Worm (Caenorhabditis elegans) whole organism, late embryonic: Measurements from ENCODE around the gene egas-2.
A peak's percentile ranks its signal among the peaks of the same experiment; 100 is the strongest.

Source experiments
- K02D7.2 ChIP-seq: sonication (generic microtip); optimal IDR thresholded peaks from 2 replicates; lab custom pipeline; 2017; ENCODE audit warnings: mild to moderate bottlenecking, missing genetic modification characterization, missing compliant biosample characterization
- K09A11.1 ChIP-seq: sonication (generic microtip); optimal IDR thresholded peaks from 2 replicates; lab custom pipeline; 2017; ENCODE audit warnings: antibody characterized with exemption, mild to moderate bottlenecking, missing genetic modification characterization, missing compliant biosample characterization; ENCODE audit not compliant: insufficient read depth
- T23F11.4 ChIP-seq: fragments of 200-800 bp; sonication (Bioruptor generic); optimal IDR thresholded peaks from 2 replicates; lab custom pipeline; 2018; ENCODE audit warnings: mild to moderate bottlenecking, missing genetic modification characterization, missing compliant biosample characterization
- ahr-1 ChIP-seq: sonication (generic microtip); optimal IDR thresholded peaks from 2 replicates; lab custom pipeline; 2016; ENCODE audit warnings: missing genetic modification characterization, missing compliant biosample characterization
- ceh-14 ChIP-seq: sonication (generic microtip); optimal IDR thresholded peaks from 2 replicates; lab custom pipeline; 2016; ENCODE audit warnings: missing genotype, missing genetic modification characterization, missing compliant biosample characterization
- ceh-19 ChIP-seq: fragments of 200-800 bp; sonication (Bioruptor generic); optimal IDR thresholded peaks from 2 replicates; lab custom pipeline; 2018; ENCODE audit warnings: mild to moderate bottlenecking, missing genetic modification characterization, missing compliant biosample characterization
- ceh-2 ChIP-seq: sonication (generic microtip); optimal IDR thresholded peaks from 2 replicates; lab custom pipeline; 2016; ENCODE audit warnings: missing genotype, missing genetic modification characterization, missing compliant biosample characterization
- ceh-34 ChIP-seq: sonication (generic microtip); optimal IDR thresholded peaks from 2 replicates; lab custom pipeline; 2016; ENCODE audit warnings: mild to moderate bottlenecking, missing genetic modification characterization, missing compliant biosample characterization
- ceh-48 ChIP-seq: sonication (generic microtip); optimal IDR thresholded peaks from 2 replicates; lab custom pipeline; 2016; ENCODE audit warnings: missing genetic modification characterization, inconsistent platforms, missing compliant biosample characterization
- ceh-9 ChIP-seq: sonication (generic microtip); optimal IDR thresholded peaks from 2 replicates; lab custom pipeline; 2016; ENCODE audit warnings: mild to moderate bottlenecking, missing genetic modification characterization, inconsistent platforms, missing compliant biosample characterization
- che-1 ChIP-seq: sonication (generic microtip); optimal IDR thresholded peaks from 2 replicates; lab custom pipeline; 2016; ENCODE audit warnings: mild to moderate bottlenecking, missing genetic modification characterization, missing compliant biosample characterization
- dve-1 ChIP-seq: sonication (generic microtip); optimal IDR thresholded peaks from 2 replicates; lab custom pipeline; 2017; ENCODE audit warnings: antibody characterized with exemption, mild to moderate bottlenecking, missing genetic modification characterization, missing compliant biosample characterization
- elt-4 ChIP-seq: sonication (generic microtip); optimal IDR thresholded peaks from 2 replicates; lab custom pipeline; 2016; ENCODE audit warnings: missing genetic modification characterization, missing compliant biosample characterization
- eyg-1 ChIP-seq: sonication (generic microtip); optimal IDR thresholded peaks from 2 replicates; lab custom pipeline; 2016; ENCODE audit warnings: missing genotype, missing genetic modification characterization, missing compliant biosample characterization
- gmeb-2 ChIP-seq: sonication (generic microtip); optimal IDR thresholded peaks from 2 replicates; lab custom pipeline; 2016; ENCODE audit warnings: missing genetic modification characterization, inconsistent platforms, missing compliant biosample characterization
- hlh-15 ChIP-seq: sonication (generic microtip); optimal IDR thresholded peaks from 2 replicates; lab custom pipeline; 2016; ENCODE audit warnings: missing genetic modification characterization, missing compliant biosample characterization
- lim-6 ChIP-seq: sonication (generic microtip); optimal IDR thresholded peaks from 2 replicates; lab custom pipeline; 2016; ENCODE audit warnings: missing genetic modification characterization, missing compliant biosample characterization
- madf-2 ChIP-seq: sonication (generic microtip); optimal IDR thresholded peaks from 2 replicates; lab custom pipeline; 2017; ENCODE audit warnings: missing genetic modification characterization, missing compliant biosample characterization
- pag-3 ChIP-seq: sonication (generic microtip); optimal IDR thresholded peaks from 2 replicates; lab custom pipeline; 2016; ENCODE audit warnings: missing compliant biosample characterization, missing genetic modification characterization, borderline replicate concordance
- pat-9 ChIP-seq: fragments of 200-800 bp; sonication (Bioruptor generic); optimal IDR thresholded peaks from 2 replicates; lab custom pipeline; 2018; ENCODE audit warnings: mild to moderate bottlenecking, missing genetic modification characterization, moderate library complexity, missing compliant biosample characterization
- pros-1 ChIP-seq: fragments of 150-350 bp; optimal IDR thresholded peaks from 2 replicates; lab custom pipeline; 2014; ENCODE audit warnings: missing biosample characterization, missing genetic modification reagents, missing genetic modification characterization
- sdc-2 ChIP-seq: sonication (generic microtip); optimal IDR thresholded peaks from 2 replicates; lab custom pipeline; 2016; ENCODE audit warnings: missing genotype, missing genetic modification characterization, missing compliant biosample characterization
- sox-2 ChIP-seq: fragments of 200-800 bp; sonication (Bioruptor generic); IDR thresholded peaks from 2 replicates; pipeline ENCODE4 v1.3.6; 2022; ENCODE audit warnings: missing genetic modification reagents, missing genetic modification characterization, missing compliant biosample characterization
- tbx-2 ChIP-seq: sonication (generic microtip); optimal IDR thresholded peaks from 2 replicates; lab custom pipeline; 2016; ENCODE audit warnings: missing genetic modification characterization, missing compliant biosample characterization
- unc-3 ChIP-seq, 2 experiments: fragments of 200-800 bp in 1 of 2; sonication (Bioruptor generic) in 1 of 2; sonication (generic microtip) in 1 of 2; conservative IDR thresholded peaks in 1 of 2; optimal IDR thresholded peaks in 1 of 2; 2 replicates each; pipeline versions ENCODE4 v1.3.6 to Lab custom; 2016 to 2022; ENCODE audit warnings: missing compliant biosample characterization in 2 of 2, missing genetic modification characterization in 2 of 2, missing genetic modification reagents in 1 of 2
- unc-86 ChIP-seq: sonication (generic microtip); optimal IDR thresholded peaks from 2 replicates; lab custom pipeline; 2016; ENCODE audit warnings: missing genetic modification characterization, missing compliant biosample characterization
- zip-5 ChIP-seq: sonication (generic microtip); optimal IDR thresholded peaks from 2 replicates; lab custom pipeline; 2016; ENCODE audit warnings: missing genetic modification characterization, missing compliant biosample characterization
- ztf-16 ChIP-seq: sonication (generic microtip); optimal IDR thresholded peaks from 2 replicates; lab custom pipeline; 2017; ENCODE audit warnings: missing genetic modification characterization, missing compliant biosample characterization

egas-2 gene

ce11 chrV:18622462-18622861 lies 27.7 kb upstream of the egas-2 start, which contains the start of gene Y69H2.1:
Y69H2.1 (minus strand) TSS chrV:18622562.
- TF ChIP-seq sox-2 (GFP tag; lab: Robert Waterston, UW) (no peak), unc-3 (GFP tag; conservative IDR thresholded peaks at IDR 0.05; lab: Robert Waterston, UW) (no peak), unc-3 (tag; optimal IDR thresholded peaks at IDR 0.05; lab: Kevin White, UChicago) (no peak), unc-86 (tag; lab: Kevin White, UChicago) (no peak), ztf-16 (tag; lab: Kevin White, UChicago) (no peak), ceh-9 (tag; lab: Kevin White, UChicago) (no peak), pag-3 (tag; lab: Kevin White, UChicago) (no peak), pat-9 (tag; lab: Kevin White, UChicago) (no peak), lim-6 (tag; lab: Kevin White, UChicago) (no peak)

ce11 chrV:18626764-18627163 lies 23.4 kb upstream of the egas-2 start, which contains the start of gene Y69H2.15:
Y69H2.15 (minus strand) TSS chrV:18626864.
- TF ChIP-seq K09A11.1 (tag; lab: Kevin White, UChicago) (no peak), pat-9 (tag; lab: Kevin White, UChicago) (no peak), K02D7.2 (tag; lab: Kevin White, UChicago) (no peak)

- no peak for TF ChIP-seq K09A11.1 (tag; lab: Kevin White, UChicago)
- no peak for TF ChIP-seq unc-86 (tag; lab: Kevin White, UChicago)
Observed at ce11 chrV:18627445-18627844, 22.7 kb upstream of the egas-2 start.

ce11 chrV:18628907-18629306 lies 21.2 kb upstream of the egas-2 start:
- peak; percentile 25 for TF ChIP-seq ceh-48 (tag; lab: Kevin White, UChicago)
- TF ChIP-seq pros-1 (tag; lab: Kevin White, UChicago) = no peak

ce11 chrV:18631966-18632531 lies 18.1 kb upstream of the egas-2 start:
- no peak for TF ChIP-seq che-1 (tag; lab: Kevin White, UChicago)
- peak; percentile 46 for TF ChIP-seq ceh-48 (tag; lab: Kevin White, UChicago)

ce11 chrV:18636248-18636647 lies 13.9 kb upstream of the egas-2 start, which contains the start of gene egas-3:
egas-3 (minus strand) TSS chrV:18636348.
- TF ChIP-seq pag-3 (tag; lab: Kevin White, UChicago) (no peak), eyg-1 (no peak), ahr-1 (tag; lab: Kevin White, UChicago) (no peak), hlh-15 (tag; lab: Kevin White, UChicago) (no peak), ceh-19 (GFP tag; lab: Kevin White, UChicago) (no peak), tbx-2 (tag; lab: Kevin White, UChicago) (no peak), ceh-34 (no peak), sdc-2 (tag; lab: Kevin White, UChicago) (no peak), elt-4 (no peak), ceh-2 (tag; lab: Kevin White, UChicago) (no peak), dve-1 (tag; lab: Kevin White, UChicago) (no peak), ceh-14 (no peak), ceh-48 (tag; lab: Kevin White, UChicago) (no peak), gmeb-2 (tag; lab: Kevin White, UChicago) (no peak), zip-5 (tag; lab: Kevin White, UChicago) (no peak), madf-2 (tag; lab: Kevin White, UChicago) (no peak), T23F11.4 (GFP tag; lab: Kevin White, UChicago) (no peak)
